Fruit fly (Drosophila melanogaster) whole organism, wandering third instar larva: ENCODE results near the gene SMC5.

Experiments
- CG32264 ChIP-seq: fragments of 200-800 bp; sonication (Bioruptor generic); optimal IDR thresholded peaks from 2 replicates; lab custom pipeline; 2016; ENCODE audit warnings: missing biosample characterization, missing genetic modification characterization
- Dfd ChIP-seq: fragments of >200 bp; optimal IDR thresholded peaks from 2 replicates; lab custom pipeline; 2017; ENCODE audit warnings: missing biosample characterization, missing genetic modification characterization
- N ChIP-seq: fragments of >200 bp; optimal IDR thresholded peaks from 2 replicates; lab custom pipeline; 2018; ENCODE audit warnings: missing biosample characterization, missing external identifiers, missing genetic modification characterization
- dl ChIP-seq, 2 experiments: fragments of 175-275, 200-275 bp in 1 of 2; fragments of 200-275 bp in 1 of 2; sonication (Bioruptor generic); optimal IDR thresholded peaks; lab custom pipeline; 2018; ENCODE audit warnings: mild to moderate bottlenecking in 2 of 2, missing biosample characterization in 2 of 2, missing genetic modification characterization in 2 of 2, moderate library complexity in 2 of 2; ENCODE audit not compliant: partially characterized antibody in 2 of 2, insufficient read depth in 1 of 2
- psq ChIP-seq: fragments of 200-800 bp; sonication (Bioruptor generic); optimal IDR thresholded peaks from 3 replicates; lab custom pipeline; 2017; ENCODE audit warnings: missing biosample characterization, mild to moderate bottlenecking, missing genetic modification characterization, moderate library complexity

DNA sequence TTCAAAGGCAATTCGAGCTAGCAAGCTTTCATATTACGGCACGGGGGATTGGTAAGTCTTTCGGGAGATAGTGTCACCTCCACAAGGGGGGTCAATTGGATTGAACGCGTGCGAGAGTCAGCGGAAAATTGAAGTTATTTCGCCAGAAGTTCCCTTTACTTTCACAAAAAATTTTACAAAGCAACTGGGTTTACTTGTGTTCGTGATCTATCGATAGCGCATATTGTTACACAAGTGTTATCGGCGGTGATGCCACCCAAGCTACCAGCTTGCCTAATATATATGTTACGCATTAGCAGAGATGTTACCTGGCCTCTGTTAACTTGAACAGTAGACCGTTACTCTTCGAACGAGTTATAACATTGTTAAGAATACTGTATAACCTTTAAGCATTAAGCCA is 14.2 kb upstream of the SMC5 start, which contains the start of gene Wnk:
- TF ChIP-seq N (GFP tag; lab: Kevin White, UChicago) (no peak), psq (no peak), Dfd (GFP tag; lab: Kevin White, UChicago) (no peak), CG32264 (GFP tag; lab: Kevin White, UChicago) (no peak), dl (GFP tag; optimal IDR thresholded peaks at IDR 0.05; lab: Kevin White, UChicago; ENCODE audit: insufficient read depth in 1 of 2, partially characterized antibody in 2 of 2) (no peak)
